Fruit fly (Drosophila melanogaster) whole organism, embryonic: ENCODE data around the gene RpS17.

Source experiments
- Atf6 ChIP-seq: fragments of 200-800 bp; sonication (Bioruptor generic); IDR thresholded peaks from 2 replicates; pipeline ENCODE4 v1.3.6; 2022; ENCODE audit warnings: missing biosample characterization, missing genetic modification characterization
- CG10147 ChIP-seq: fragments of 200-800 bp; sonication (Bioruptor generic); optimal IDR thresholded peaks from 2 replicates; lab custom pipeline; 2019; ENCODE audit warnings: missing biosample characterization, mild to moderate bottlenecking, missing genetic modification characterization, moderate library complexity
- CG13894 ChIP-seq: fragments of 200-800 bp; sonication (Bioruptor generic); optimal IDR thresholded peaks from 3 replicates; lab custom pipeline; 2018; ENCODE audit warnings: missing biosample characterization, mild to moderate bottlenecking, missing genetic modification characterization, moderate library complexity
- CG15479 ChIP-seq: fragments of 200-800 bp; sonication (Bioruptor generic); optimal IDR thresholded peaks from 3 replicates; lab custom pipeline; 2019; ENCODE audit warnings: missing biosample characterization, mild to moderate bottlenecking, missing genetic modification characterization, moderate library complexity
- CG15696 ChIP-seq: fragments of 200-800 bp; sonication (Bioruptor generic); optimal IDR thresholded peaks from 2 replicates; lab custom pipeline; 2019; ENCODE audit warnings: missing biosample characterization, mild to moderate bottlenecking, missing genetic modification characterization, moderate library complexity
- CG1602 ChIP-seq: fragments of 200-800 bp; sonication (Bioruptor generic); optimal IDR thresholded peaks from 3 replicates; lab custom pipeline; 2016; ENCODE audit warnings: missing biosample characterization, missing genetic modification characterization
- CG1647 ChIP-seq: fragments of 200-800 bp; sonication (Bioruptor generic); optimal IDR thresholded peaks from 3 replicates; lab custom pipeline; 2016; ENCODE audit warnings: missing biosample characterization, missing genetic modification characterization
- CG17568 ChIP-seq: fragments of 200-800 bp; sonication (Bioruptor generic); optimal IDR thresholded peaks from 2 replicates; lab custom pipeline; 2018; ENCODE audit warnings: missing biosample characterization, mild to moderate bottlenecking, missing genetic modification characterization, moderate library complexity
- CG17912 ChIP-seq: fragments of 200-800 bp; sonication (Bioruptor generic); optimal IDR thresholded peaks from 2 replicates; lab custom pipeline; 2018; ENCODE audit warnings: missing biosample characterization, mild to moderate bottlenecking, missing genetic modification characterization
- CG42726 ChIP-seq: fragments of 200-800 bp; sonication (Bioruptor generic); IDR thresholded peaks from 2 replicates; pipeline ENCODE4 v1.3.6; 2022; ENCODE audit warnings: missing biosample characterization, missing genetic modification characterization; ENCODE audit not compliant: partially characterized antibody
- CG4328 ChIP-seq: fragments of 200-800 bp; sonication (Bioruptor generic); optimal IDR thresholded peaks from 3 replicates; lab custom pipeline; 2017; ENCODE audit warnings: missing biosample characterization, missing genetic modification reagents, missing genetic modification characterization
- CG7556 ChIP-seq: fragments of 200-800 bp; sonication (Bioruptor generic); optimal IDR thresholded peaks from 2 replicates; lab custom pipeline; 2017; ENCODE audit warnings: missing biosample characterization, mild to moderate bottlenecking, missing genetic modification characterization
- CTCF ChIP-seq: fragments of 200-800 bp; sonication (Bioruptor generic); optimal IDR thresholded peaks from 2 replicates; lab custom pipeline; 2017; ENCODE audit warnings: missing biosample characterization, mild to moderate bottlenecking, missing genetic modification characterization, moderate library complexity
- CoRest ChIP-seq: fragments of 200-800 bp; sonication (Bioruptor generic); optimal IDR thresholded peaks from 3 replicates; lab custom pipeline; 2018; ENCODE audit warnings: missing biosample characterization, mild to moderate bottlenecking, missing genetic modification characterization, moderate library complexity
- Dad ChIP-seq: fragments of 200-800 bp; sonication (Bioruptor generic); optimal IDR thresholded peaks from 3 replicates; lab custom pipeline; 2016; ENCODE audit warnings: missing biosample characterization, missing genetic modification characterization
- Dbx ChIP-seq: fragments of 200-800 bp; sonication (Bioruptor generic); IDR thresholded peaks from 3 replicates; pipeline ENCODE4 v1.3.6; 2022; ENCODE audit warnings: missing biosample characterization, missing genetic modification characterization
- HmgD ChIP-seq: fragments of 200-800 bp; sonication (Bioruptor generic); optimal IDR thresholded peaks from 3 replicates; lab custom pipeline; 2016; ENCODE audit warnings: missing biosample characterization, missing genetic modification characterization
- Hr3 ChIP-seq: fragments of 200-800 bp; sonication (Bioruptor generic); optimal IDR thresholded peaks from 3 replicates; lab custom pipeline; 2016; ENCODE audit warnings: missing biosample characterization, missing genetic modification characterization
- Jarid2 ChIP-seq: fragments of 200-800 bp; sonication (Bioruptor generic); optimal IDR thresholded peaks from 3 replicates; lab custom pipeline; 2017; ENCODE audit warnings: mild to moderate bottlenecking, missing biosample characterization, missing genetic modification reagents, missing genetic modification characterization
- Lpt ChIP-seq: fragments of >200 bp; optimal IDR thresholded peaks from 2 replicates; lab custom pipeline; 2018; ENCODE audit warnings: missing biosample characterization, missing genetic modification characterization
- Mad ChIP-seq: fragments of 200-800 bp; sonication (Bioruptor generic); optimal IDR thresholded peaks from 2 replicates; lab custom pipeline; 2016; ENCODE audit warnings: missing biosample characterization, missing genetic modification characterization
- Mes4 ChIP-seq: fragments of 200-800 bp; sonication (Bioruptor generic); optimal IDR thresholded peaks from 2 replicates; lab custom pipeline; 2016; ENCODE audit warnings: missing biosample characterization, missing genetic modification characterization
- NFAT ChIP-seq: fragments of 200-800 bp; sonication (Bioruptor generic); IDR thresholded peaks from 2 replicates; pipeline ENCODE4 v1.3.6; 2022; ENCODE audit warnings: missing biosample characterization, missing genetic modification characterization
- NfI ChIP-seq: fragments of 200-800 bp; sonication (Bioruptor generic); optimal IDR thresholded peaks from 3 replicates; lab custom pipeline; 2018; ENCODE audit warnings: missing biosample characterization, mild to moderate bottlenecking, missing genetic modification characterization, moderate library complexity
- Oli ChIP-seq: fragments of 200-800 bp; sonication (Bioruptor generic); optimal IDR thresholded peaks from 2 replicates; lab custom pipeline; 2018; ENCODE audit warnings: missing biosample characterization, mild to moderate bottlenecking, missing genetic modification characterization, moderate library complexity
- Scr ChIP-seq: fragments of 200-800 bp; sonication (Bioruptor generic); IDR thresholded peaks from 2 replicates; pipeline ENCODE4 v1.3.6; 2022; ENCODE audit warnings: missing biosample characterization, missing genetic modification characterization; ENCODE audit not compliant: partially characterized antibody
- Sry-β ChIP-seq: fragments of 200-800 bp; sonication (Bioruptor generic); optimal IDR thresholded peaks from 2 replicates; lab custom pipeline; 2018; ENCODE audit warnings: missing biosample characterization, mild to moderate bottlenecking, missing genetic modification characterization, moderate library complexity
- Xbp1 ChIP-seq: fragments of 200-800 bp; sonication (Bioruptor generic); optimal IDR thresholded peaks from 3 replicates; lab custom pipeline; 2016; ENCODE audit warnings: missing biosample characterization, mild to moderate bottlenecking, missing genetic modification characterization
- Xrp1 ChIP-seq: fragments of 200-800 bp; sonication (Bioruptor generic); IDR thresholded peaks from 2 replicates; pipeline ENCODE4 v1.3.6; 2022; ENCODE audit warnings: missing biosample characterization, missing genetic modification characterization
- ab ChIP-seq: fragments of 200-800 bp; sonication (Bioruptor generic); optimal IDR thresholded peaks from 2 replicates; lab custom pipeline; 2016; ENCODE audit warnings: missing biosample characterization, missing genetic modification characterization
- aop ChIP-seq: fragments of 200-800 bp; sonication (Bioruptor generic); IDR thresholded peaks from 2 replicates; pipeline ENCODE4 v1.3.6; 2022; ENCODE audit warnings: missing biosample characterization, missing genetic modification characterization
- ash1 ChIP-seq: fragments of 200-800 bp; sonication (Bioruptor generic); optimal IDR thresholded peaks from 2 replicates; lab custom pipeline; 2018; ENCODE audit warnings: missing biosample characterization, mild to moderate bottlenecking, missing genetic modification characterization
- bowl ChIP-seq: fragments of 200-800 bp; sonication (Bioruptor generic); IDR thresholded peaks from 2 replicates; pipeline ENCODE4 v1.3.6; 2022; ENCODE audit warnings: missing biosample characterization, missing genetic modification characterization
- chif ChIP-seq, 2 experiments: fragments of 200-800 bp; sonication (Bioruptor generic); optimal IDR thresholded peaks; 3 replicates each; lab custom pipeline; 2016; ENCODE audit warnings: missing biosample characterization in 2 of 2, missing genetic modification characterization in 2 of 2
- danr ChIP-seq: fragments of 200-800 bp; sonication (Bioruptor generic); IDR thresholded peaks from 2 replicates; pipeline ENCODE4 v1.3.6; 2022; ENCODE audit warnings: missing biosample characterization, missing genetic modification characterization
- ems ChIP-seq: fragments of 200-800 bp; sonication (Bioruptor generic); optimal IDR thresholded peaks from 3 replicates; lab custom pipeline; 2016; ENCODE audit warnings: missing biosample characterization, missing genetic modification characterization
- fd96Cb ChIP-seq: fragments of 200-800 bp; sonication (Bioruptor generic); optimal IDR thresholded peaks from 2 replicates; lab custom pipeline; 2018; ENCODE audit warnings: missing biosample characterization, mild to moderate bottlenecking, missing genetic modification characterization, moderate library complexity
- hbn ChIP-seq: fragments of 200-800 bp; sonication (Bioruptor generic); IDR thresholded peaks from 2 replicates; pipeline ENCODE4 v1.3.6; 2022; ENCODE audit warnings: missing biosample characterization, missing genetic modification characterization; ENCODE audit not compliant: partially characterized antibody
- jigr1 ChIP-seq: fragments of 200-800 bp; sonication (Bioruptor generic); IDR thresholded peaks from 3 replicates; pipeline ENCODE4 v1.3.6; 2022; ENCODE audit warnings: missing biosample characterization, missing genetic modification characterization
- jing ChIP-seq: fragments of 200-800 bp; sonication (Bioruptor generic); optimal IDR thresholded peaks from 2 replicates; lab custom pipeline; 2018; ENCODE audit warnings: missing biosample characterization, mild to moderate bottlenecking, missing genetic modification characterization
- lab ChIP-seq: fragments of 200-800 bp; sonication (Bioruptor generic); optimal IDR thresholded peaks from 3 replicates; lab custom pipeline; 2017; ENCODE audit warnings: missing biosample characterization, missing genetic modification characterization, mild to moderate bottlenecking, moderate library complexity, missing genetic modification reagents
- nmo ChIP-seq: fragments of 200-800 bp; sonication (Bioruptor generic); optimal IDR thresholded peaks from 2 replicates; lab custom pipeline; 2018; ENCODE audit warnings: missing biosample characterization, mild to moderate bottlenecking, missing genetic modification characterization, moderate library complexity
- pfk ChIP-seq: fragments of 200-800 bp; sonication (Bioruptor generic); optimal IDR thresholded peaks from 2 replicates; lab custom pipeline; 2018; ENCODE audit warnings: missing biosample characterization, mild to moderate bottlenecking, missing genetic modification characterization, moderate library complexity
- pita ChIP-seq: fragments of 200-800 bp; sonication (Bioruptor generic); optimal IDR thresholded peaks from 2 replicates; lab custom pipeline; 2017; ENCODE audit warnings: missing biosample characterization, mild to moderate bottlenecking, missing genetic modification characterization
- pnt ChIP-seq: fragments of 200-800 bp; sonication (Bioruptor generic); optimal IDR thresholded peaks from 3 replicates; lab custom pipeline; 2016; ENCODE audit warnings: missing biosample characterization, missing genetic modification characterization
- repo ChIP-seq: fragments of 200-800 bp; sonication (Bioruptor generic); optimal IDR thresholded peaks from 2 replicates; lab custom pipeline; 2016; ENCODE audit warnings: missing biosample characterization, missing genetic modification characterization
- sc ChIP-seq, 3 experiments: fragments of >200 bp in 2 of 3; fragments of 200-800 bp in 1 of 3; sonication (Bioruptor generic) in 1 of 3; optimal IDR thresholded peaks; 2 replicates in 2 of 3; 3 replicates in 1 of 3; lab custom pipeline; 2017; ENCODE audit warnings: mild to moderate bottlenecking in 1 of 3, missing biosample characterization in 1 of 3, missing genetic modification characterization in 1 of 3, missing genetic modification reagents in 1 of 3
- sim ChIP-seq: fragments of 200-800 bp; sonication (Bioruptor generic); IDR thresholded peaks from 2 replicates; pipeline ENCODE4 v1.3.6; 2022; ENCODE audit warnings: missing biosample characterization, missing genetic modification characterization
- tx ChIP-seq: fragments of 200-800 bp; sonication (Bioruptor generic); optimal IDR thresholded peaks from 2 replicates; lab custom pipeline; 2016; ENCODE audit warnings: missing biosample characterization, missing genetic modification characterization
- zf30C ChIP-seq: fragments of 200-800 bp; sonication (Bioruptor generic); optimal IDR thresholded peaks from 3 replicates; lab custom pipeline; 2018; ENCODE audit warnings: missing biosample characterization, mild to moderate bottlenecking, missing genetic modification characterization

Gene RpS17

DNA sequence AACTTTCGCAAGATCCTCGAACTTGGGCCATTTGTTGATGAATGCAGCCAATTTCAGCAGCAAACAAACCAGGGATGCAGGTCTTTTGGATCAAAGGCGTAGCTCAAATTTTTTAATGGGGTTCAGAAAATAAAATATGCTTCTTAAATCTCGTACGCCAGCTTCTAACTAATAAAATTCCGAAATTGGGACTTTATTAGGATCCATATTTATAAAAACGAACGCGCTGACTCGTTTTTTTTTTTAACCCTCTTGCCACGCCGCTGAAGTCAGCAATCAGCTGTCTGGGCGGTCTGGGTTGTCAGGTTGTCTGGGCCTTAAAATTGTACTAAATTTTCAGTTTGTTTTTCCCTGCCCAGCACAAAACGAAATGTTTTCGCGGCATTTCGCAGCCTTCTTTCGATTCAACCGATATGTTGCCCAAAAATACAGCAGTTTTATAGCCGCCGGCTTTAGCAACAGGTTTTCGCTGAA lies 28.0 kb upstream of the RpS17 start, which contains the start of gene CG3437 (continued):
- no peak; the same call in 1 of the 2 replicates for TF ChIP-seq hbn (GFP tag; lab: Robert Waterston, UW)
- peak; percentile 99 for TF ChIP-seq nmo (GFP tag; lab: Kevin White, UChicago)
- peak; percentile 29; the same call in 1 of the 2 replicates for TF ChIP-seq Scr (GFP tag; lab: Robert Waterston, UW)
- peak; percentile 97 for TF ChIP-seq Mes4 (GFP tag; lab: Kevin White, UChicago)
- peak; percentile 99 for TF ChIP-seq CG1602 (GFP tag; lab: Kevin White, UChicago)
- peak; percentile 99 for TF ChIP-seq Xbp1 (GFP tag; lab: Kevin White, UChicago)
- peak; percentile 99 for TF ChIP-seq Jarid2
- peak; percentile 100 for TF ChIP-seq lab (GFP tag; lab: Kevin White, UChicago)
- peak; percentile 98 for TF ChIP-seq bowl
- TF ChIP-seq HmgD (GFP tag; lab: Kevin White, UChicago): peak; percentile 97
- peak; percentile 76 for TF ChIP-seq CTCF (GFP tag; lab: Kevin White, UChicago)
- TF ChIP-seq ems (GFP tag; lab: Kevin White, UChicago): peak; percentile 99
- TF ChIP-seq Lpt (GFP tag; lab: Kevin White, UChicago): no peak
- peak; percentile 74 for TF ChIP-seq Sry-β (GFP tag; lab: Kevin White, UChicago)
- TF ChIP-seq CG17912: peak; percentile 95
- TF ChIP-seq Oli (tag; lab: Kevin White, UChicago): peak; percentile 99
- no peak for TF ChIP-seq sc (optimal IDR thresholded peaks at IDR 0.05; lab: Kevin White, UChicago)
- peak; percentile 96 for TF ChIP-seq sc (GFP tag; optimal IDR thresholded peaks at IDR 0.05; lab: Kevin White, UChicago)
- TF ChIP-seq repo (GFP tag; lab: Kevin White, UChicago): peak; percentile 98
- TF ChIP-seq Atf6 (GFP tag; lab: Robert Waterston, UW): peak; percentile 99
- peak; percentile 96 for TF ChIP-seq ash1 (GFP tag; lab: Kevin White, UChicago)
- peak; percentile 97 to 99 for TF ChIP-seq chif (GFP tag; optimal IDR thresholded peaks at IDR 0.05; lab: Kevin White, UChicago)
- TF ChIP-seq tx (GFP tag; lab: Kevin White, UChicago): peak; percentile 98
- peak; percentile 97 for TF ChIP-seq CG4328 (GFP tag; lab: Kevin White, UChicago)
- peak; percentile 98 for TF ChIP-seq CG15696
- peak; percentile 40 for TF ChIP-seq zf30C
- peak; percentile 99 for TF ChIP-seq CoRest (tag; lab: Kevin White, UChicago)
- peak; percentile 99 for TF ChIP-seq NfI (GFP tag; lab: Kevin White, UChicago)
- peak; percentile 79 for TF ChIP-seq pfk (GFP tag; lab: Kevin White, UChicago)
- TF ChIP-seq jing (GFP tag; lab: Kevin White, UChicago): peak; percentile 97
- TF ChIP-seq CG7556 (GFP tag; lab: Kevin White, UChicago): peak; percentile 98
- peak; percentile 96 for TF ChIP-seq aop (GFP tag; lab: Robert Waterston, UW)
- TF ChIP-seq Hr3 (GFP tag; lab: Kevin White, UChicago): peak; percentile 98
- peak; percentile 99 for TF ChIP-seq Dbx (GFP tag; lab: Robert Waterston, UW)
- peak; percentile 98 for TF ChIP-seq CG17568 (GFP tag; lab: Kevin White, UChicago)
- peak; percentile 98 for TF ChIP-seq Mad (GFP tag; lab: Kevin White, UChicago)
- peak; percentile 99 for TF ChIP-seq danr (GFP tag; lab: Robert Waterston, UW)
- peak; percentile 99 for TF ChIP-seq fd96Cb (tag; lab: Kevin White, UChicago)
- peak; percentile 59 for TF ChIP-seq CG15479 (GFP tag; lab: Kevin White, UChicago)
- peak; percentile 98 for TF ChIP-seq jigr1 (GFP tag; lab: Robert Waterston, UW)
- peak; percentile 99 for TF ChIP-seq CG13894 (tag; lab: Kevin White, UChicago)
- TF ChIP-seq CG1647: peak; percentile 98
- peak; percentile 99 for TF ChIP-seq pnt (GFP tag; lab: Kevin White, UChicago)
- TF ChIP-seq pita (GFP tag; lab: Kevin White, UChicago): no peak
- peak; percentile 97 for TF ChIP-seq ab (GFP tag; lab: Kevin White, UChicago)
- peak; percentile 99 for TF ChIP-seq Dad
- peak; percentile 99 for TF ChIP-seq sim (GFP tag; lab: Robert Waterston, UW)
- peak; percentile 99 for TF ChIP-seq NFAT (GFP tag; lab: Robert Waterston, UW)
- peak; percentile 98 for TF ChIP-seq CG10147 (GFP tag; lab: Kevin White, UChicago)
- peak; percentile 100 for TF ChIP-seq Xrp1 (GFP tag; lab: Robert Waterston, UW)
- TF ChIP-seq CG42726 (GFP tag; lab: Robert Waterston, UW): no peak
